Worm (Caenorhabditis elegans) whole organism, L3 larva: ENCODE data around the gene col-17.
"Not testable (repeated sequence)": the region's sequence is repeated elsewhere in the genome, so short reads cannot be mapped to it uniquely, and the experiment has no call there.

Experiments used
- aly-2 ChIP-seq: fragments of 150-350 bp; optimal IDR thresholded peaks from 2 replicates; lab custom pipeline; 2014; ENCODE audit warnings: missing biosample characterization, missing genetic modification characterization
- ama-1 ChIP-seq: fragments of 150-350 bp; optimal IDR thresholded peaks from 2 replicates; lab custom pipeline; 2018
- ceh-16 ChIP-seq: sonication (generic microtip); optimal IDR thresholded peaks from 2 replicates; lab custom pipeline; 2017; ENCODE audit warnings: missing biosample characterization, missing genetic modification characterization
- ceh-28 ChIP-seq: fragments of 150-350 bp; optimal IDR thresholded peaks from 2 replicates; lab custom pipeline; 2014; ENCODE audit warnings: missing biosample characterization, missing genetic modification reagents, missing genetic modification characterization
- ceh-82 ChIP-seq: fragments of 150-350 bp; optimal IDR thresholded peaks from 2 replicates; lab custom pipeline; 2014; ENCODE audit warnings: missing biosample characterization, missing genetic modification characterization
- ceh-9 ChIP-seq: sonication (generic microtip); optimal IDR thresholded peaks from 2 replicates; lab custom pipeline; 2018; ENCODE audit warnings: missing biosample characterization, missing genetic modification characterization
- daf-12 ChIP-seq: fragments of 150-350 bp; optimal IDR thresholded peaks from 2 replicates; lab custom pipeline; 2014; ENCODE audit warnings: missing biosample characterization, missing genetic modification reagents, missing genetic modification characterization
- egl-27 ChIP-seq: sonication (generic microtip); optimal IDR thresholded peaks from 4 replicates; lab custom pipeline; 2017; ENCODE audit warnings: missing biosample characterization, missing genetic modification reagents, missing genetic modification characterization
- egl-5 ChIP-seq: fragments of 150-350 bp; optimal IDR thresholded peaks from 2 replicates; lab custom pipeline; 2017; ENCODE audit warnings: missing biosample characterization, missing genetic modification reagents, missing genetic modification characterization, inconsistent platforms
- elt-1 ChIP-seq: fragments of 150-350 bp; optimal IDR thresholded peaks from 2 replicates; lab custom pipeline; 2014; ENCODE audit warnings: missing biosample characterization, missing genetic modification characterization
- elt-2 ChIP-seq: sonication (generic microtip); optimal IDR thresholded peaks from 2 replicates; lab custom pipeline; 2016; ENCODE audit warnings: missing genetic modification reagents, mild to moderate bottlenecking, missing genetic modification characterization, missing compliant biosample characterization
- eor-1 ChIP-seq, 2 experiments: fragments of 150-350 bp; optimal IDR thresholded peaks; 2 replicates each; lab custom pipeline; 2014 to 2018; ENCODE audit warnings: missing biosample characterization in 2 of 2, missing genetic modification characterization in 2 of 2
- fkh-2 ChIP-seq: fragments of 150-350 bp; optimal IDR thresholded peaks from 2 replicates; lab custom pipeline; 2014; ENCODE audit warnings: missing biosample characterization, missing genetic modification reagents, missing genetic modification characterization
- fos-1 ChIP-seq: fragments of 150-350 bp; optimal IDR thresholded peaks from 2 replicates; lab custom pipeline; 2014; ENCODE audit warnings: missing biosample characterization, missing genetic modification characterization
- hmg-11 ChIP-seq: sonication (generic microtip); optimal IDR thresholded peaks from 2 replicates; lab custom pipeline; 2016; ENCODE audit warnings: missing genetic modification characterization, missing compliant biosample characterization
- jun-1 ChIP-seq: fragments of 150-350 bp; optimal IDR thresholded peaks from 2 replicates; lab custom pipeline; 2014; ENCODE audit warnings: missing biosample characterization, missing genetic modification reagents, missing genetic modification characterization
- lin-15B ChIP-seq: fragments of 150-350 bp; optimal IDR thresholded peaks from 2 replicates; lab custom pipeline; 2014; ENCODE audit warnings: missing biosample characterization, missing genetic modification characterization
- lin-39 ChIP-seq: fragments of 150-350 bp; optimal IDR thresholded peaks from 2 replicates; lab custom pipeline; 2018; ENCODE audit warnings: missing biosample characterization, missing genetic modification reagents, missing genetic modification characterization
- lsy-12 ChIP-seq: sonication (generic microtip); optimal IDR thresholded peaks from 2 replicates; lab custom pipeline; 2016; ENCODE audit warnings: mild to moderate bottlenecking, missing genetic modification characterization, missing compliant biosample characterization
- mml-1 ChIP-seq: fragments of 150-350 bp; sonication (generic microtip); optimal IDR thresholded peaks from 3 replicates; lab custom pipeline; 2014; ENCODE audit warnings: missing biosample characterization, missing genetic modification characterization
- nfya-1 ChIP-seq: sonication (generic microtip); optimal IDR thresholded peaks from 2 replicates; lab custom pipeline; 2017; ENCODE audit warnings: missing genetic modification characterization, mild to moderate bottlenecking, missing compliant biosample characterization, antibody characterized with exemption, moderate library complexity; ENCODE audit not compliant: insufficient read depth
- nhr-11 ChIP-seq: fragments of 150-350 bp; optimal IDR thresholded peaks from 2 replicates; lab custom pipeline; 2014; ENCODE audit warnings: missing biosample characterization, missing genetic modification characterization
- nhr-12 ChIP-seq: fragments of 150-350 bp; optimal IDR thresholded peaks from 2 replicates; lab custom pipeline; 2014; ENCODE audit warnings: missing biosample characterization, missing genetic modification characterization
- nhr-23 ChIP-seq: fragments of 150-350 bp; optimal IDR thresholded peaks from 2 replicates; lab custom pipeline; 2014; ENCODE audit warnings: missing biosample characterization, missing genetic modification reagents, missing genetic modification characterization
- nhr-25 ChIP-seq: sonication (generic microtip); optimal IDR thresholded peaks from 2 replicates; lab custom pipeline; 2017; ENCODE audit warnings: missing biosample characterization, missing genetic modification characterization
- nhr-28 ChIP-seq: fragments of 150-350 bp; optimal IDR thresholded peaks from 2 replicates; lab custom pipeline; 2014; ENCODE audit warnings: missing biosample characterization, missing genetic modification characterization
- nhr-43 ChIP-seq: sonication (generic microtip); optimal IDR thresholded peaks from 2 replicates; lab custom pipeline; 2016; ENCODE audit warnings: mild to moderate bottlenecking, missing genetic modification characterization, missing compliant biosample characterization; ENCODE audit not compliant: poor library complexity, severe bottlenecking
- nhr-67 ChIP-seq: fragments of 150-350 bp; optimal IDR thresholded peaks from 2 replicates; lab custom pipeline; 2014; ENCODE audit warnings: missing biosample characterization, missing genetic modification characterization
- nhr-76 ChIP-seq: fragments of 150-350 bp; sonication (generic microtip); optimal IDR thresholded peaks from 5 replicates; lab custom pipeline; 2014; ENCODE audit warnings: missing biosample characterization, missing genetic modification characterization
- nhr-77 ChIP-seq: fragments of 150-350 bp; optimal IDR thresholded peaks from 2 replicates; lab custom pipeline; 2014; ENCODE audit warnings: missing biosample characterization, missing genetic modification characterization
- pha-4 ChIP-seq: fragments of 150-350 bp; optimal IDR thresholded peaks from 2 replicates; lab custom pipeline; 2014; ENCODE audit warnings: missing biosample characterization, missing genetic modification reagents, missing genetic modification characterization
- pqm-1 ChIP-seq: fragments of 150-350 bp; optimal IDR thresholded peaks from 2 replicates; lab custom pipeline; 2017; ENCODE audit warnings: missing biosample characterization, missing genetic modification characterization, inconsistent platforms
- sea-2 ChIP-seq: fragments of 150-350 bp; sonication (generic microtip); optimal IDR thresholded peaks from 4 replicates; lab custom pipeline; 2014; ENCODE audit warnings: missing biosample characterization, missing genetic modification reagents, missing genetic modification characterization
- skn-1 ChIP-seq: fragments of 150-350 bp; optimal IDR thresholded peaks from 2 replicates; lab custom pipeline; 2014; ENCODE audit warnings: missing biosample characterization, missing genetic modification characterization
- snpc-4 ChIP-seq: fragments of 150-350 bp; optimal IDR thresholded peaks from 2 replicates; lab custom pipeline; 2014; ENCODE audit warnings: missing biosample characterization, missing genetic modification characterization
- tbx-2 ChIP-seq: sonication (generic microtip); optimal IDR thresholded peaks from 2 replicates; lab custom pipeline; 2016; ENCODE audit warnings: mild to moderate bottlenecking, missing genetic modification characterization, missing compliant biosample characterization
- unc-39 ChIP-seq: sonication (generic microtip); optimal IDR thresholded peaks from 4 replicates; lab custom pipeline; 2017; ENCODE audit warnings: missing biosample characterization, missing genetic modification characterization
- unc-62 ChIP-seq: fragments of 150-350 bp; sonication (generic microtip); optimal IDR thresholded peaks from 4 replicates; lab custom pipeline; 2014; ENCODE audit warnings: missing biosample characterization, missing genetic modification reagents, missing genetic modification characterization
- zag-1 ChIP-seq: fragments of 150-350 bp; optimal IDR thresholded peaks from 2 replicates; lab custom pipeline; 2014; ENCODE audit warnings: missing biosample characterization, missing genetic modification characterization
- ztf-11 ChIP-seq: fragments of 150-350 bp; optimal IDR thresholded peaks from 2 replicates; lab custom pipeline; 2014; ENCODE audit warnings: missing biosample characterization, missing genetic modification characterization
- ztf-4 ChIP-seq: fragments of 150-350 bp; optimal IDR thresholded peaks from 2 replicates; lab custom pipeline; 2014; ENCODE audit warnings: missing biosample characterization, missing genetic modification characterization

col-17 gene

DNA sequence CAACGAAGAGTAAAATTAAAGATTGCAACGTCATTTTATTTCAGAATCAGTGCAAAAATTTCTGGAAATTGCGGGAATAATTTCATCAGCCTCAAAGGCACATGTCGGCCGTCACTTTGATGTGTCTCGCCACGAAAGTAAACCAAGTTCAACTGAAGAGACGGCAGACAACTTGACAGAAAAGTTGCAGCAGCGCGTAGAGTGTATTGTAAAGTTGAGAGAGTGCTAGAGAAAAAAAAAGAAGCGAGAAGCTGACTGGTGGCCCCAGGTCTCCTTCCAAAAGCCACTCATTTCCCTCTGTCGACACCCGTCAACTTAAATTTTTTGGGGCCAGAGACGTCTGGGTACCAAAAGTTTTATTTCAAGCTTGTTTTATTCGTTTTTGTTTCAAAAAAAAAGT, 36.9 kb upstream of the col-17 start (continued):
- no peak for TF ChIP-seq sea-2 (GFP tag; lab: Kevin White, UChicago)
- TF ChIP-seq nhr-25 (tag; lab: Kevin White, UChicago) = peak; percentile 79
- no peak for TF ChIP-seq nhr-12 (tag; lab: Kevin White, UChicago)
- TF ChIP-seq nhr-76 (tag; lab: Kevin White, UChicago) = no peak
- no peak for TF ChIP-seq unc-39 (tag; lab: Kevin White, UChicago)

DNA sequence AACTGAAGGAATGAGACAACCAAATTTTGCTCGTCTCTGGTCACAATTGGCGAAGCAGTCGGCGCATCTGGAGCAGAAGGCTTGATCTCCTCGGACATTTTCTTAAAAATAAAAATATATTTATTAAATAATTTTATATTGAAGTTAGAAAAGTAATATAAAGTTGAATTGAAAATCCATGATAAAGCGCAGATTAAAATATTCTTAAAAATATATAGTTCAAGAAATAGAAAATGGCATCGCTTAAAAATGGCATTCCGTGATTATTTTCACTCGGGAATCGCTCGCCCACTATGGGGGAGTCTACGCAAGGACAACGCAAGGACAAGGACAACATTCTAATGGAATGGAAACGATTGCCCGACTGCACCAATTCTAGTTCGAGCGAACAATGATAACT, 36.3 kb upstream of the col-17 start, which contains the start of gene sgt-1:
Gene sgt-1 (minus strand): TSS at position 101 of the 400 bp plus-strand sequence.
- not testable (repeated sequence) for TF ChIP-seq nhr-12 (tag; lab: Kevin White, UChicago); hmg-11 (tag; lab: Kevin White, UChicago); eor-1 (tag; optimal IDR thresholded peaks at IDR 0.05; lab: Kevin White, UChicago)

DNA sequence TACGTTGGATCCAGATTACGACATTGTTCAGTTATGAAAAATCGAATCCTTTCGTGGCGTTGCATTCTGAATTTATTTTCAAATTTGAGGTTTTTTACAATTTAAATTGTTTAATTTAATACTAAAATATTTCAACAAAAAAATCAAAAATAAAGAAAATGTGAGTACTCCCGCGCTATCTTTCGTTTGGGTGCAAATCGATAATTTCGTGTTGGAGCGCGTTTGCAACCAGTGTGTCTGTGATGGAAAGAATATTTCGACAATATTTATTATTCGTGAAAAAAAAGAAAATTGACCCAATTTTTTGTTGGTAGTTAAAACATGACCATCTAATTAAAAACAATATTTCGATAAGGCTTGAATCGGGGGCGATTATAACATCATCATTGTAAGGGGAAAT, 34.7 kb upstream of the col-17 start, which contains the start of gene R05F9.9:
Gene R05F9.9 (minus strand): TSS at position 66 of the 400 bp plus-strand sequence.
- TF ChIP-seq ceh-28 (tag; lab: Kevin White, UChicago) (peak; percentile 52), mml-1 (tag; lab: Kevin White, UChicago) (no peak), elt-1 (tag; lab: Kevin White, UChicago) (no peak), nfya-1 (peak; percentile 60), skn-1 (tag; lab: Kevin White, UChicago) (no peak), nhr-11 (tag; lab: Kevin White, UChicago) (no peak), ceh-82 (no peak), nhr-25 (tag; lab: Kevin White, UChicago) (peak; percentile 45), tbx-2 (no peak), daf-12 (no peak), nhr-43 (tag; lab: Kevin White, UChicago) (no peak), unc-62 (GFP tag; lab: Kevin White, UChicago) (no peak), ceh-16 (tag; lab: Kevin White, UChicago) (no peak), ama-1 (lab: Kevin White, UChicago) (peak; percentile 85), nhr-67 (tag; lab: Kevin White, UChicago) (no peak), nhr-23 (no peak), pqm-1 (tag; lab: Kevin White, UChicago) (no peak), zag-1 (tag; lab: Kevin White, UChicago) (no peak), nhr-12 (tag; lab: Kevin White, UChicago) (no peak), hmg-11 (tag; lab: Kevin White, UChicago) (no peak), egl-5 (tag; lab: Kevin White, UChicago) (no peak), eor-1 (tag; optimal IDR thresholded peaks at IDR 0.05; lab: Kevin White, UChicago) (no peak), unc-39 (tag; lab: Kevin White, UChicago) (no peak), egl-27 (tag; lab: Kevin White, UChicago) (no peak), lsy-12 (no peak), elt-2 (tag; lab: Kevin White, UChicago) (peak; percentile 64), lin-15B (tag; lab: Kevin White, UChicago) (peak; percentile 33), snpc-4 (tag; lab: Kevin White, UChicago) (no peak), nhr-28 (tag; lab: Kevin White, UChicago) (no peak), ceh-9 (no peak), aly-2 (no peak), ztf-4 (tag; lab: Kevin White, UChicago) (no peak), ztf-11 (no peak), jun-1 (no peak), fos-1 (tag; lab: Kevin White, UChicago) (no peak), pha-4 (peak; percentile 69), nhr-77 (no peak), lin-39 (tag; lab: Kevin White, UChicago) (no peak), fkh-2 (no peak)
